Fruit fly (Drosophila melanogaster): ENCODE data around the gene CG10301.

CG10301 gene

DNA sequence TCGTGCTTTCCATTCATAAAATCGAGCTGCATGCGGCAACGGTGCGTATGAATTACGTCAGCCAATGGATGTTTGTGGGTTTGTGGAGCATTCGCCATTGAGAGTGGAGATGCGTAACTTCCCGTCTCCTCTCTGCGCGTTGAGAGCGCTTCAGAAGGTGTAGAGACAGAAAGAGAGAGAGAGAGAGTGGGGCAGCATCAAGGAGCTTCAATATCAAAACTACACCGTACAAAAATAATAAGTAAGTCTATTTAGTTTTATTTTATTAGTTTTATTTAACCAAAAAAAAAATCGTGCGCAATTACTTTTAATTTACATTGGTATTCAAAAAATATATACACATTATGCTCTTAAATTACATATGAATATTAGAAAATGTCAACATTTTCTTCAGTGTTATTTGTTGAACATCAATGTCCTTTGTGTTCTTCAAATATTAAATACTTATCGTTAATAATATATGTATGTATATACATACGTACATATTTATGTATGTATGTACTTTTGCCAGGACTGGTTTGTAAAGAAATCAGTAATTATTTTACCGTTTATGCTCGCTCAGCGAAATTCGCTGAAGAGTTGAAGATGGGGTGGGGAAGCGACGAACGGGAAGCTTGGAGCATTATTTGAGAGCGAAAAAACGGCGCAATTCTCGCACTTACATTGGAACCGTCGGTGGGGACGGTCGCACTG is 12.9 kb downstream of the CG10301 start, which contains the start of gene CG10365 (continued):
- TF ChIP-seq Eip75B (GFP tag; optimal IDR thresholded peaks at IDR 0.05) = peak; percentile 80
- TF ChIP-seq net (GFP tag; optimal IDR thresholded peaks at IDR 0.05) = peak; percentile 89
- TF ChIP-seq Eip78C (GFP tag) = peak; percentile 98
- peak; percentile 68 for TF ChIP-seq Sox102F (GFP tag; optimal IDR thresholded peaks at IDR 0.05)
- TF ChIP-seq fd59A (GFP tag; optimal IDR thresholded peaks at IDR 0.05) = peak; percentile 64
- TF ChIP-seq pdm3 (GFP tag; optimal IDR thresholded peaks at IDR 0.05) = peak; percentile 79
- TF ChIP-seq Ets21C (GFP tag; optimal IDR thresholded peaks at IDR 0.05) = no peak
- TF ChIP-seq CG6792 (GFP tag; optimal IDR thresholded peaks at IDR 0.05) = peak; percentile 91
- peak; percentile 59 for TF ChIP-seq Blimp-1 (GFP tag; optimal IDR thresholded peaks at IDR 0.05)
- TF ChIP-seq CG9139 (GFP tag; optimal IDR thresholded peaks at IDR 0.05) = peak; percentile 55
- TF ChIP-seq Ets96B (tag; optimal IDR thresholded peaks at IDR 0.05) = peak; percentile 90
- TF ChIP-seq salr (GFP tag; optimal IDR thresholded peaks at IDR 0.05) = peak in 1 of 2 experiments; percentile 94
- TF ChIP-seq CG1621 (tag; optimal IDR thresholded peaks at IDR 0.05) = peak; percentile 54
- TF ChIP-seq CG11902 (GFP tag; optimal IDR thresholded peaks at IDR 0.05) = peak; percentile 66

DNA sequence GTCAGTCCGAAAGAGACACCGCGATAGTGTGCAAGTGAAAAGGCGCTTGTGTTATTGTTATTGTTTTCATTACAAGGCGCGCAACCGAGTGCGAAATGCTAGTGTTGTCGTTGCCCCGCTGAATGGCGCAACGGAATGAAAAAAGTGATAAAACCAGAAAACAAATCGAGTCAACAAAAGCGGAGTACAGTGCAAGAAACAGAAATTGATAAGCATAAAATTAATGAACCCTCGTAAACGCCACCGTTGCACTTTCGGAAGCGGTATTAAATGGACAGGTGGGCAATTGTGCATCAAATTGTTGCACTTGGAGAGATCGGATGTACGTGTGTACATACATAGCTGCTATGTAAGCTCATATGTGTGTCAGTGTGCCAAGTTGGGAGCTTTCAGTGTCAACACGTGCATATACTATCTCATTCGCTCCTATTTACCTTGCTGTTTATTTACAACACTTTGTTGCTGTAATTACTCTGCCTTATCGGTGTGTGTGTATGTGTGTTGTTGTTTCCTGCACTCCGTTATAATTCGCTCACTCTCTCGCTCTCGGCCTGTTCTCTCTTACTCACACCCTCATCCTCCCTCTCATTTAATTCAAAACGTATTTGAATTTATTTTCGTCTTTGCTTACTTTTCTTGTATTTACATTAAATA is 13.6 kb downstream of the CG10301 start:
- no peak for TF ChIP-seq CG4318 (GFP tag; optimal IDR thresholded peaks at IDR 0.05)
- TF ChIP-seq Smox (GFP tag; optimal IDR thresholded peaks at IDR 0.05) = no peak
- peak; percentile 41 for TF ChIP-seq lz (GFP tag; optimal IDR thresholded peaks at IDR 0.05)
- peak; percentile 33 for TF ChIP-seq CG6276 (GFP tag; optimal IDR thresholded peaks at IDR 0.05)
- peak; percentile 92 for TF ChIP-seq fkh (GFP tag; optimal IDR thresholded peaks at IDR 0.05)
- TF ChIP-seq OdsH (GFP tag; optimal IDR thresholded peaks at IDR 0.05) = peak; percentile 51
- peak; percentile 26 for TF ChIP-seq pdm3 (GFP tag; optimal IDR thresholded peaks at IDR 0.05)
- TF ChIP-seq cyc (GFP tag; optimal IDR thresholded peaks at IDR 0.05) = no peak
- TF ChIP-seq salr (GFP tag; optimal IDR thresholded peaks at IDR 0.05) = peak in 1 of 2 experiments; percentile 39
- peak; percentile 15 for TF ChIP-seq Hr39 (GFP tag; optimal IDR thresholded peaks at IDR 0.05)
- TF ChIP-seq Eip78C (GFP tag) = peak; percentile 91
- peak; percentile 47 for TF ChIP-seq CG32006 (GFP tag; optimal IDR thresholded peaks at IDR 0.05)
- TF ChIP-seq CG16779 (tag; optimal IDR thresholded peaks at IDR 0.05) = peak; percentile 23
- TF ChIP-seq CG8632 (GFP tag; optimal IDR thresholded peaks at IDR 0.05) = peak; percentile 5
- no peak for TF ChIP-seq Eip93F (GFP tag; optimal IDR thresholded peaks at IDR 0.05)
- TF ChIP-seq svp (GFP tag) = peak; percentile 75
- TF ChIP-seq Blimp-1 (GFP tag; optimal IDR thresholded peaks at IDR 0.05) = no peak
- TF ChIP-seq spab (GFP tag; optimal IDR thresholded peaks at IDR 0.05) = peak; percentile 20
- no peak for TF ChIP-seq CG11902 (GFP tag; optimal IDR thresholded peaks at IDR 0.05)
- peak; percentile 71 for TF ChIP-seq CG15336 (GFP tag; IDR thresholded peaks at IDR 0.05)
- peak; percentile 61 for TF ChIP-seq CG3919 (GFP tag; optimal IDR thresholded peaks at IDR 0.05)
- TF ChIP-seq dac (GFP tag; optimal IDR thresholded peaks at IDR 0.05) = peak; percentile 6
- TF ChIP-seq CG6854 (GFP tag; optimal IDR thresholded peaks at IDR 0.05) = peak; percentile 6
- peak; percentile 59 for TF ChIP-seq CG6808 (GFP tag; optimal IDR thresholded peaks at IDR 0.05)
- TF ChIP-seq net (GFP tag; optimal IDR thresholded peaks at IDR 0.05) = no peak
- peak; percentile 13 for TF ChIP-seq acj6 (GFP tag; optimal IDR thresholded peaks at IDR 0.05)
- TF ChIP-seq CG6163 (GFP tag; IDR thresholded peaks at IDR 0.05) = peak; percentile 65
- peak; percentile 52; the same call in 1 of the 2 replicates for TF ChIP-seq Gug (GFP tag; IDR thresholded peaks at IDR 0.05)
- TF ChIP-seq CG11294 (GFP tag; IDR thresholded peaks at IDR 0.05) = peak; percentile 10; the same call in 1 of the 2 replicates
- TF ChIP-seq Sox15 (GFP tag; optimal IDR thresholded peaks at IDR 0.05) = no peak
- peak; percentile 56 for TF ChIP-seq Hr4 (GFP tag; optimal IDR thresholded peaks at IDR 0.05)
- peak; percentile 8 for TF ChIP-seq topi (GFP tag; optimal IDR thresholded peaks at IDR 0.05)
- peak; percentile 17 for TF ChIP-seq esn (GFP tag; optimal IDR thresholded peaks at IDR 0.05)
- no peak for TF ChIP-seq fd85E (GFP tag; optimal IDR thresholded peaks at IDR 0.05)
- TF ChIP-seq achi (GFP tag; optimal IDR thresholded peaks at IDR 0.05) = peak; percentile 21
- TF ChIP-seq Sox14 (GFP tag; optimal IDR thresholded peaks at IDR 0.05) = peak; percentile 36
- TF ChIP-seq dsx (GFP tag; optimal IDR thresholded peaks at IDR 0.05; ENCODE audit: poor library complexity, severe bottlenecking) = peak; percentile 80
- TF ChIP-seq Ets21C (GFP tag; optimal IDR thresholded peaks at IDR 0.05) = peak; percentile 6
- TF ChIP-seq CG11762 (GFP tag; optimal IDR thresholded peaks at IDR 0.05; ENCODE audit: insufficient read depth) = peak; percentile 46
- TF ChIP-seq CG8319 (GFP tag; optimal IDR thresholded peaks at IDR 0.05) = peak; percentile 48

Data from whole organism, prepupa.